Fruit fly (Drosophila melanogaster): Measurements from ENCODE around the gene Or83a.

dm6 chr3R:5350393-5350972 is 48.5 kb downstream of the Or83a start, which contains the start of gene mtd:
- TF ChIP-seq Snoo (tag; optimal IDR thresholded peaks at IDR 0.05) = no peak
- no peak for TF ChIP-seq CG17806 (tag; optimal IDR thresholded peaks at IDR 0.05)
- no peak for TF ChIP-seq Pif1B (GFP tag; optimal IDR thresholded peaks at IDR 0.05)
- TF ChIP-seq rn (GFP tag; IDR thresholded peaks at IDR 0.05) = no peak
- TF ChIP-seq fd96Ca (GFP tag; IDR thresholded peaks at IDR 0.05) = no peak
- no peak for TF ChIP-seq CG34367 (tag; optimal IDR thresholded peaks at IDR 0.05)
- TF ChIP-seq CG12605 (GFP tag; IDR thresholded peaks at IDR 0.05) = no peak
- TF ChIP-seq CG8159 (tag; optimal IDR thresholded peaks at IDR 0.05) = no peak
- no peak for TF ChIP-seq CG14655 (GFP tag; optimal IDR thresholded peaks at IDR 0.05)
- no peak for TF ChIP-seq CG10348 (GFP tag; IDR thresholded peaks at IDR 0.05)
- TF ChIP-seq gl (tag; optimal IDR thresholded peaks at IDR 0.05) = no peak
- no peak for TF ChIP-seq EcR (GFP tag; optimal IDR thresholded peaks at IDR 0.05)
- no peak for TF ChIP-seq D1 (tag; optimal IDR thresholded peaks at IDR 0.05)
- no peak for TF ChIP-seq Ets98B (GFP tag; IDR thresholded peaks at IDR 0.05)

Measured in whole organism, pupa.